Worm (Caenorhabditis elegans): ENCODE results near the gene srx-113.

srx-113 gene

ce11 chrV:12596795-12597194, 35.2 kb downstream of the srx-113 start (continued):
- peak; percentile 26 for TF ChIP-seq duxl-1 (tag; optimal IDR thresholded peaks at IDR 0.05; ENCODE audit: poor library complexity)
- TF ChIP-seq unc-62 (GFP tag; optimal IDR thresholded peaks at IDR 0.05 in 1 of 2), result peak in 1 of 2 experiments; percentile 94
- TF ChIP-seq unc-62 (tag; optimal IDR thresholded peaks at IDR 0.05), result no peak
- no peak for TF ChIP-seq arid-1 (GFP tag; conservative IDR thresholded peaks at IDR 0.05)
- no peak for TF ChIP-seq ceh-62 (tag; optimal IDR thresholded peaks at IDR 0.05)
- peak; percentile 7 for TF ChIP-seq Y5F2A.4 (GFP tag; optimal IDR thresholded peaks at IDR 0.05)
- TF ChIP-seq daf-16 (GFP tag; optimal IDR thresholded peaks at IDR 0.05), result peak in 1 of 2 experiments; percentile 69
- TF ChIP-seq daf-16 (tag; optimal IDR thresholded peaks at IDR 0.05), result peak; percentile 76
- peak; percentile 60; the same call in 1 of the 2 replicates for TF ChIP-seq Y75B8A.6 (GFP tag; IDR thresholded peaks at IDR 0.05)
- TF ChIP-seq mep-1 (tag; optimal IDR thresholded peaks at IDR 0.05), result peak; percentile 49
- 0 out of 2 replicates have a peak, but pooled peaks have one; percentile 40 for TF ChIP-seq nhr-41 (GFP tag; IDR thresholded peaks at IDR 0.05)
- no peak for TF ChIP-seq mdt-29 (GFP tag; IDR thresholded peaks at IDR 0.05)
- TF ChIP-seq D1046.2 (GFP tag; IDR thresholded peaks at IDR 0.05), result peak; percentile 83
- TF ChIP-seq aha-1 (tag), result no peak
- TF ChIP-seq Y48G9A.11 (GFP tag; IDR thresholded peaks at IDR 0.05), result peak; percentile 80
- peak; percentile 33 for TF ChIP-seq gei-8 (GFP tag; optimal IDR thresholded peaks at IDR 0.05)
- peak; percentile 86 for TF ChIP-seq egl-43 (GFP tag; IDR thresholded peaks at IDR 0.05)
- TF ChIP-seq ctbp-1 (GFP tag; IDR thresholded peaks at IDR 0.05), result 0 out of 2 replicates have a peak, but pooled peaks have one; percentile 46
- peak; percentile 30 for TF ChIP-seq unc-130 (GFP tag; optimal IDR thresholded peaks at IDR 0.05)
- peak; percentile 13 for TF ChIP-seq lir-3 (tag; optimal IDR thresholded peaks at IDR 0.05)
- peak in 1 of 2 experiments; percentile 42 for TF ChIP-seq lsy-2 (tag; optimal IDR thresholded peaks at IDR 0.05)
- TF ChIP-seq spr-1 (tag; optimal IDR thresholded peaks at IDR 0.05), result peak; percentile 61
- TF ChIP-seq ztf-11 (tag; optimal IDR thresholded peaks at IDR 0.05), result no peak
- 0 out of 2 replicates have a peak, but pooled peaks have one; percentile 9 for TF ChIP-seq tra-1 (GFP tag; IDR thresholded peaks at IDR 0.05)
- peak; percentile 48 for TF ChIP-seq nhr-111 (GFP tag; optimal IDR thresholded peaks at IDR 0.05)
- peak; percentile 34 for TF ChIP-seq nhr-48 (tag; optimal IDR thresholded peaks at IDR 0.05)
- TF ChIP-seq F49E8.2 (tag; optimal IDR thresholded peaks at IDR 0.05; ENCODE audit: borderline replicate concordance), result peak; percentile 53
- peak; percentile 9 for TF ChIP-seq T20F7.1 (GFP tag; optimal IDR thresholded peaks at IDR 0.05)
- TF ChIP-seq ceh-20 (GFP tag; IDR thresholded peaks at IDR 0.05), result 0 out of 2 replicates have a peak, but pooled peaks have one; percentile 22

ce11 chrV:12596196-12596595, 35.8 kb downstream of the srx-113 start, which contains the start of gene mma-1:
Gene mma-1 (minus strand): TSS chrV:12596296.
- TF ChIP-seq ama-1 (optimal IDR thresholded peaks at IDR 0.05), result no peak
- no peak for TF ChIP-seq Y105C5A.15 (GFP tag; IDR thresholded peaks at IDR 0.05)
- TF ChIP-seq jun-1 (tag; optimal IDR thresholded peaks at IDR 0.05), result no peak

ce11 chrV:12592379-12592778, 39.6 kb downstream of the srx-113 start, which contains the start of gene C14C10.2:
Gene C14C10.2 (minus strand): TSS chrV:12592479.
- TF ChIP-seq vab-7 (GFP tag; IDR thresholded peaks at IDR 0.05), result no peak
- TF ChIP-seq madf-9 (GFP tag; conservative IDR thresholded peaks at IDR 0.05), result no peak
- TF ChIP-seq jun-1 (tag; optimal IDR thresholded peaks at IDR 0.05), result no peak
- no peak for TF ChIP-seq zfp-3 (GFP tag; conservative IDR thresholded peaks at IDR 0.05)
- no peak for TF ChIP-seq zip-11 (GFP tag; IDR thresholded peaks at IDR 0.05)
- no peak for TF ChIP-seq set-16 (GFP tag; IDR thresholded peaks at IDR 0.05)
- no peak for TF ChIP-seq egl-43 (GFP tag; IDR thresholded peaks at IDR 0.05)
- no peak for TF ChIP-seq lin-1 (GFP tag; IDR thresholded peaks at IDR 0.05)
- TF ChIP-seq ztf-7 (tag; optimal IDR thresholded peaks at IDR 0.05), result no peak
- TF ChIP-seq mxl-3 (GFP tag; optimal IDR thresholded peaks at IDR 0.05), result no peak
- TF ChIP-seq zfp-2 (tag; optimal IDR thresholded peaks at IDR 0.05), result no peak
- no peak for TF ChIP-seq arid-1 (GFP tag; conservative IDR thresholded peaks at IDR 0.05)
- TF ChIP-seq dmd-6 (GFP tag; IDR thresholded peaks at IDR 0.05), result no peak

Data from whole organism, L4 larva.